Worm (Caenorhabditis elegans): ENCODE measurements around the gene F38E1.3.

- no peak for TF ChIP-seq W03F9.2 (tag; optimal IDR thresholded peaks at IDR 0.05)
- TF ChIP-seq dao-5 (tag; optimal IDR thresholded peaks at IDR 0.05) = no peak
Measured at ce11 chrV:8335620-8336019, 40.3 kb upstream of the F38E1.3 start.
